Worm (Caenorhabditis elegans): Measurements from ENCODE around the gene Y53G8AL.1.

ce11 chrIII:3255023-3255422, 22.1 kb downstream of the Y53G8AL.1 start:
- TF ChIP-seq nfya-1 (tag; optimal IDR thresholded peaks at IDR 0.05) (no peak), ets-4 (tag; optimal IDR thresholded peaks at IDR 0.05) (no peak), ceh-48 (tag; optimal IDR thresholded peaks at IDR 0.05) (no peak), nhr-232 (tag; optimal IDR thresholded peaks at IDR 0.05) (no peak), ahr-1 (tag; optimal IDR thresholded peaks at IDR 0.05) (no peak), che-1 (tag; optimal IDR thresholded peaks at IDR 0.05) (no peak), nhr-11 (tag; optimal IDR thresholded peaks at IDR 0.05) (no peak), pha-4 (tag; optimal IDR thresholded peaks at IDR 0.05) (no peak), madf-2 (tag; optimal IDR thresholded peaks at IDR 0.05) (no peak), gmeb-2 (tag; optimal IDR thresholded peaks at IDR 0.05) (no peak), fkh-10 (GFP tag; optimal IDR thresholded peaks at IDR 0.05) (no peak), ama-1 (optimal IDR thresholded peaks at IDR 0.05) (no peak)

All from whole organism, late embryonic.